Fruit fly (Drosophila melanogaster) whole organism, embryonic: ENCODE measurements around the gene CG32369.

Source experiments
- CrebB ChIP-seq: fragments of 200-800 bp; sonication (Bioruptor generic); optimal IDR thresholded peaks from 3 replicates; lab custom pipeline; 2018; ENCODE audit warnings: missing biosample characterization, mild to moderate bottlenecking, missing genetic modification characterization
- gem ChIP-seq: fragments of 200-800 bp; sonication (Bioruptor generic); optimal IDR thresholded peaks from 2 replicates; lab custom pipeline; 2019; ENCODE audit warnings: missing biosample characterization, mild to moderate bottlenecking, missing genetic modification characterization, moderate library complexity

DNA sequence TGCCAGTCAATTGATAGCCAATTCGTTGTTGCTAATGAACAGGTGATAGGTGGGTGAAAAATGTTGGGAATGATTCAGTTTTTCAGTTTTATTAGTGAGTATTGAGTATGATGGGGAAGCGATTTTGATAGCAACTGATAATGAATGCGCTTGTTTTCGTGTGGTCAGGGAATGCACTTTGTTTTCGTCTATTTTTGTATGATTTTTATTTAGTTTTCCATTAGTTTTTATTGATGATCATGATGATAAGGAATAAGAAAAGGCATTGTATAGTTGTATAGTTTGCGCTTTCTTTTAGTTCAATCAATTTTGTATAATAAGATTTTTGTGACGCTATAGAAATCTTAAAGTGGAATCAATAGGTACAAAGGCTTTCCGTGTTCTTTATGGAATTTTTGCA is 22.3 kb upstream of the CG32369 start:
- TF ChIP-seq CrebB (tag; lab: Kevin White, UChicago) (no peak), gem (tag; lab: Kevin White, UChicago) (no peak)
